Worm (Caenorhabditis elegans): Measurements from ENCODE around the gene irg-6.

- TF ChIP-seq him-1 (tag; optimal IDR thresholded peaks at IDR 0.05) (no peak), W03F9.2 (tag; optimal IDR thresholded peaks at IDR 0.05) (no peak)
These were observed 5.8 kb upstream of the irg-6 start for ce11 chrIV:12920553-12920952.

Measured in whole organism, L4/young adult.